Fruit fly (Drosophila melanogaster) whole organism, prepupa: ENCODE measurements around the gene Cenp-C.
A peak's percentile ranks its signal among the peaks of the same experiment; 100 is the strongest.

Experiments used
- CG11762 ChIP-seq: fragments of 200-800 bp; sonication (Bioruptor generic); optimal IDR thresholded peaks from 3 replicates; lab custom pipeline; 2016; ENCODE audit warnings: missing biosample characterization, missing genetic modification characterization; ENCODE audit not compliant: insufficient read depth
- CG3032 ChIP-seq: fragments of 200-800 bp; optimal IDR thresholded peaks from 2 replicates; lab custom pipeline; 2019; ENCODE audit warnings: missing biosample characterization, mild to moderate bottlenecking, missing genetic modification characterization, moderate library complexity
- CG6163 ChIP-seq: fragments of 200-800 bp; sonication (Bioruptor generic); IDR thresholded peaks from 3 replicates; pipeline ENCODE4 v1.3.6; 2022; ENCODE audit warnings: missing biosample characterization, missing genetic modification characterization
- CG6276 ChIP-seq: fragments of 200-800 bp; sonication (Bioruptor generic); optimal IDR thresholded peaks from 2 replicates; lab custom pipeline; 2017; ENCODE audit warnings: missing biosample characterization, mild to moderate bottlenecking, missing genetic modification characterization
- CG6808 ChIP-seq: fragments of 200-800 bp; sonication (Bioruptor generic); optimal IDR thresholded peaks from 3 replicates; lab custom pipeline; 2017; ENCODE audit warnings: missing biosample characterization, missing genetic modification characterization, mild to moderate bottlenecking, moderate library complexity, missing genetic modification reagents
- Hr38 ChIP-seq: sonication (Bioruptor generic); optimal IDR thresholded peaks from 2 replicates; lab custom pipeline; 2016; ENCODE audit warnings: missing biosample characterization, missing genetic modification characterization
- OdsH ChIP-seq: fragments of 200-800 bp; sonication (Bioruptor generic); optimal IDR thresholded peaks from 3 replicates; lab custom pipeline; 2016; ENCODE audit warnings: missing biosample characterization, missing genetic modification characterization
- Sox102F ChIP-seq: fragments of 200-800 bp; sonication (Bioruptor generic); optimal IDR thresholded peaks from 2 replicates; lab custom pipeline; 2016; ENCODE audit warnings: missing biosample characterization, mild to moderate bottlenecking, missing genetic modification characterization
- achi ChIP-seq: fragments of 200-800 bp; sonication (Bioruptor generic); optimal IDR thresholded peaks from 3 replicates; lab custom pipeline; 2016; ENCODE audit warnings: missing biosample characterization, missing genetic modification characterization
- acj6 ChIP-seq: fragments of 200-800 bp; sonication (Bioruptor generic); optimal IDR thresholded peaks from 3 replicates; lab custom pipeline; 2016; ENCODE audit warnings: missing biosample characterization, missing genetic modification characterization

- no peak for TF ChIP-seq CG6808 (GFP tag; lab: Kevin White, UChicago)
- TF ChIP-seq achi = no peak
- no peak for TF ChIP-seq CG3032
- no peak for TF ChIP-seq OdsH
- TF ChIP-seq acj6 = no peak
- TF ChIP-seq CG6276 (GFP tag; lab: Kevin White, UChicago) = no peak
- no peak for TF ChIP-seq Sox102F (GFP tag; lab: Kevin White, UChicago)
- peak; percentile 38; the same call in 1 of the 3 replicates for TF ChIP-seq CG6163 (GFP tag; lab: Robert Waterston, UW)
- no peak for TF ChIP-seq CG11762 (GFP tag; lab: Kevin White, UChicago)
- TF ChIP-seq Hr38 (GFP tag; lab: Kevin White, UChicago) = no peak
These were observed 18.0 kb upstream of the Cenp-C start for dm6 chr3R:8545915-8546314.
